Worm (Caenorhabditis elegans): ENCODE results near the gene C12D8.9.

ce11 chrV:10206502-10206901 lies 36.5 kb downstream of the C12D8.9 start, which contains the start of gene rpc-25:
- TF ChIP-seq ama-1 (optimal IDR thresholded peaks at IDR 0.05) (no peak), C16A3.4 (tag; optimal IDR thresholded peaks at IDR 0.05) (no peak), ceh-82 (tag; optimal IDR thresholded peaks at IDR 0.05) (no peak), lin-39 (tag; optimal IDR thresholded peaks at IDR 0.05) (no peak), ces-1 (GFP tag; optimal IDR thresholded peaks at IDR 0.05) (no peak), jun-1 (tag; optimal IDR thresholded peaks at IDR 0.05) (no peak), zag-1 (tag; optimal IDR thresholded peaks at IDR 0.05) (no peak), pag-3 (tag; optimal IDR thresholded peaks at IDR 0.05; ENCODE audit: borderline replicate concordance, insufficient read depth) (no peak), ztf-11 (tag; optimal IDR thresholded peaks at IDR 0.05) (no peak), lin-13 (GFP tag; optimal IDR thresholded peaks at IDR 0.05) (no peak), fkh-4 (tag; optimal IDR thresholded peaks at IDR 0.05; ENCODE audit: borderline replicate concordance) (no peak)

All from whole organism, L1 larva.